Worm (Caenorhabditis elegans) whole organism, mixed stage, embryonic: ENCODE measurements around the gene clec-149.

Source experiments
- ceh-39 ChIP-seq: fragments of 150-350 bp; optimal IDR thresholded peaks from 2 replicates; lab custom pipeline; 2014; ENCODE audit warnings: missing biosample characterization, missing genetic modification characterization
- flh-1 ChIP-seq: fragments of 200-800 bp; sonication (Bioruptor generic); optimal IDR thresholded peaks from 2 replicates; lab custom pipeline; 2018; ENCODE audit warnings: mild to moderate bottlenecking, missing genetic modification characterization, moderate library complexity, missing compliant biosample characterization
- lsy-2 ChIP-seq: fragments of 150-350 bp; optimal IDR thresholded peaks from 2 replicates; lab custom pipeline; 2014; ENCODE audit warnings: missing biosample characterization, missing genetic modification characterization
- nhr-28 ChIP-seq: fragments of 150-350 bp; optimal IDR thresholded peaks from 2 replicates; lab custom pipeline; 2014; ENCODE audit warnings: missing biosample characterization, missing genetic modification characterization
- snpc-4 ChIP-seq: fragments of 150-350 bp; optimal IDR thresholded peaks from 2 replicates; lab custom pipeline; 2014; ENCODE audit warnings: missing biosample characterization, missing genetic modification characterization
- unc-39 ChIP-seq: fragments of 150-350 bp; optimal IDR thresholded peaks from 2 replicates; lab custom pipeline; 2014; ENCODE audit warnings: missing biosample characterization, missing genetic modification characterization
- ztf-11 ChIP-seq: fragments of 150-350 bp; optimal IDR thresholded peaks from 2 replicates; lab custom pipeline; 2014; ENCODE audit warnings: missing biosample characterization, missing genetic modification characterization

- TF ChIP-seq snpc-4 (tag; lab: Kevin White, UChicago) (no peak), ceh-39 (tag; lab: Kevin White, UChicago) (no peak), unc-39 (tag; lab: Kevin White, UChicago) (no peak), lsy-2 (tag; lab: Kevin White, UChicago) (no peak), flh-1 (GFP tag; lab: Kevin White, UChicago) (no peak), nhr-28 (tag; lab: Kevin White, UChicago) (no peak), ztf-11 (no peak)
Measured at ce11 chrIII:825256-825655, 2.2 kb downstream of the clec-149 start.
